Worm (Caenorhabditis elegans): ENCODE data around the gene acds-10.

ce11 chrV:5782687-5783086 lies 35.1 kb downstream of the acds-10 start, which contains the start of gene fbxa-183:
- TF ChIP-seq ZK337.2 (GFP tag; IDR thresholded peaks at IDR 0.05) (no peak), lin-39 (tag; optimal IDR thresholded peaks at IDR 0.05) (no peak), nhr-102 (tag; optimal IDR thresholded peaks at IDR 0.05) (no peak), ama-1 (optimal IDR thresholded peaks at IDR 0.05) (no peak), unc-130 (GFP tag; optimal IDR thresholded peaks at IDR 0.05) (no peak), egl-27 (tag; optimal IDR thresholded peaks at IDR 0.05) (no peak), hlh-11 (tag; optimal IDR thresholded peaks at IDR 0.05) (no peak), daf-12 (tag; optimal IDR thresholded peaks at IDR 0.05) (no peak), snpc-4 (tag; optimal IDR thresholded peaks at IDR 0.05) (no peak), F37D6.2 (tag; optimal IDR thresholded peaks at IDR 0.05) (no peak), ceh-82 (tag; optimal IDR thresholded peaks at IDR 0.05) (no peak), ZK546.5 (tag; optimal IDR thresholded peaks at IDR 0.05) (no peak)
